Fruit fly (Drosophila melanogaster): Measurements from ENCODE around the gene Polr2D.

The Polr2D gene

dm6 chr3R:18244171-18245043 lies 10.9 kb downstream of the Polr2D start (continued):
- TF ChIP-seq CG32006 (GFP tag; optimal IDR thresholded peaks at IDR 0.05) = no peak
- TF ChIP-seq dsx (GFP tag; optimal IDR thresholded peaks at IDR 0.05; ENCODE audit: poor library complexity, severe bottlenecking) = peak; percentile 35
- no peak for TF ChIP-seq CG6808 (GFP tag; optimal IDR thresholded peaks at IDR 0.05)
- no peak for TF ChIP-seq CG8319 (GFP tag; optimal IDR thresholded peaks at IDR 0.05)
- peak; percentile 100 for TF ChIP-seq svp (GFP tag)
- TF ChIP-seq Blimp-1 (GFP tag; optimal IDR thresholded peaks at IDR 0.05) = no peak
- no peak for TF ChIP-seq CG10631 (GFP tag; optimal IDR thresholded peaks at IDR 0.05)
- no peak; the same call in 1 of the 2 replicates for TF ChIP-seq Gug (GFP tag; IDR thresholded peaks at IDR 0.05)
- TF ChIP-seq Eip75B (GFP tag; optimal IDR thresholded peaks at IDR 0.05) = peak; percentile 57

- TF ChIP-seq Ets96B (tag; optimal IDR thresholded peaks at IDR 0.05) = peak; percentile 10
- peak; percentile 14 for TF ChIP-seq Eip75B (GFP tag; optimal IDR thresholded peaks at IDR 0.05)
- TF ChIP-seq CG3032 (tag; optimal IDR thresholded peaks at IDR 0.05) = peak; percentile 5
- peak; percentile 43 for TF ChIP-seq topi (GFP tag; optimal IDR thresholded peaks at IDR 0.05)
- no peak for TF ChIP-seq cyc (GFP tag; optimal IDR thresholded peaks at IDR 0.05)
- no peak for TF ChIP-seq Blimp-1 (GFP tag; optimal IDR thresholded peaks at IDR 0.05)
- peak; percentile 40 for TF ChIP-seq pdm3 (GFP tag; optimal IDR thresholded peaks at IDR 0.05)
- no peak for TF ChIP-seq fd85E (GFP tag; optimal IDR thresholded peaks at IDR 0.05)
- peak; percentile 28; the same call in 1 of the 2 replicates for TF ChIP-seq CG15336 (GFP tag; IDR thresholded peaks at IDR 0.05)
- TF ChIP-seq CG11902 (GFP tag; optimal IDR thresholded peaks at IDR 0.05) = peak; percentile 4
- TF ChIP-seq CG6163 (GFP tag; IDR thresholded peaks at IDR 0.05) = peak; percentile 68
- peak; percentile 3 for TF ChIP-seq acj6 (GFP tag; optimal IDR thresholded peaks at IDR 0.05)
- TF ChIP-seq salr (GFP tag; optimal IDR thresholded peaks at IDR 0.05) = no peak
- TF ChIP-seq CG31627 (GFP tag; optimal IDR thresholded peaks at IDR 0.05) = peak; percentile 47
- TF ChIP-seq OdsH (GFP tag; optimal IDR thresholded peaks at IDR 0.05) = peak; percentile 41
- no peak for TF ChIP-seq CG6854 (GFP tag; optimal IDR thresholded peaks at IDR 0.05)
- TF ChIP-seq lz (GFP tag; optimal IDR thresholded peaks at IDR 0.05) = peak; percentile 49
- TF ChIP-seq dac (GFP tag; optimal IDR thresholded peaks at IDR 0.05) = peak; percentile 11
- TF ChIP-seq CG10631 (GFP tag; optimal IDR thresholded peaks at IDR 0.05) = peak; percentile 18
- peak; percentile 32 for TF ChIP-seq CG8632 (GFP tag; optimal IDR thresholded peaks at IDR 0.05)
- TF ChIP-seq CG6276 (GFP tag; optimal IDR thresholded peaks at IDR 0.05) = peak; percentile 15
- TF ChIP-seq CG7368 (GFP tag; optimal IDR thresholded peaks at IDR 0.05) = peak; percentile 31
- peak; percentile 44 for TF ChIP-seq esn (GFP tag; optimal IDR thresholded peaks at IDR 0.05)
- peak; percentile 10 for TF ChIP-seq CG34406 (GFP tag; optimal IDR thresholded peaks at IDR 0.05)
- TF ChIP-seq CG3919 (GFP tag; optimal IDR thresholded peaks at IDR 0.05) = peak; percentile 41
- TF ChIP-seq CG8319 (GFP tag; optimal IDR thresholded peaks at IDR 0.05) = no peak
- TF ChIP-seq CG4318 (GFP tag; optimal IDR thresholded peaks at IDR 0.05) = no peak
- TF ChIP-seq eg (GFP tag; IDR thresholded peaks at IDR 0.05) = peak; percentile 47; the same call in 1 of the 3 replicates
- no peak for TF ChIP-seq Eip93F (GFP tag; optimal IDR thresholded peaks at IDR 0.05)
- peak; percentile 54 for TF ChIP-seq Eip78C (GFP tag)
- TF ChIP-seq Sox102F (GFP tag; optimal IDR thresholded peaks at IDR 0.05) = peak; percentile 29
- TF ChIP-seq Sox15 (GFP tag; optimal IDR thresholded peaks at IDR 0.05) = peak; percentile 30
- TF ChIP-seq Hr39 (GFP tag; optimal IDR thresholded peaks at IDR 0.05) = peak; percentile 39
- no peak; the same call in 1 of the 3 replicates for TF ChIP-seq CG8119 (GFP tag; IDR thresholded peaks at IDR 0.05)
- 0 out of 2 replicates have a peak, but pooled peaks have one; percentile 35 for TF ChIP-seq Gug (GFP tag; IDR thresholded peaks at IDR 0.05)
- peak; percentile 53 for TF ChIP-seq Met (GFP tag; optimal IDR thresholded peaks at IDR 0.05)
- peak; percentile 56 for TF ChIP-seq achi (GFP tag; optimal IDR thresholded peaks at IDR 0.05)
- peak; percentile 16 for TF ChIP-seq vri (GFP tag; optimal IDR thresholded peaks at IDR 0.05)
- peak; percentile 30 for TF ChIP-seq Hr4 (GFP tag; optimal IDR thresholded peaks at IDR 0.05)
- TF ChIP-seq ss (GFP tag; optimal IDR thresholded peaks at IDR 0.05) = no peak
- peak; percentile 31 for TF ChIP-seq CG10669 (GFP tag; optimal IDR thresholded peaks at IDR 0.05)
Observed at dm6 chr3R:18243718-18244170, 11.5 kb downstream of the Polr2D start.
